Fruit fly (Drosophila melanogaster) whole organism, embryonic: Measurements from ENCODE around the gene Tango9.
A peak's percentile ranks its signal among the peaks of the same experiment; 100 is the strongest.

Experiments used
- Abd-B ChIP-seq: fragments of 200-800 bp; sonication (Bioruptor generic); optimal IDR thresholded peaks from 2 replicates; lab custom pipeline; 2018; ENCODE audit warnings: missing biosample characterization, mild to moderate bottlenecking, missing genetic modification characterization, moderate library complexity
- B-H2 ChIP-seq: fragments of 200-800 bp; sonication (Bioruptor generic); optimal IDR thresholded peaks from 2 replicates; lab custom pipeline; 2018; ENCODE audit warnings: missing biosample characterization, mild to moderate bottlenecking, missing genetic modification characterization
- CG10267 ChIP-seq: fragments of 200-800 bp; sonication (Bioruptor generic); optimal IDR thresholded peaks from 2 replicates; lab custom pipeline; 2018; ENCODE audit warnings: missing biosample characterization, mild to moderate bottlenecking, missing genetic modification characterization, moderate library complexity
- CG10565 ChIP-seq: fragments of 200-800 bp; sonication (Bioruptor generic); optimal IDR thresholded peaks from 3 replicates; lab custom pipeline; 2016; ENCODE audit warnings: missing biosample characterization, mild to moderate bottlenecking, missing genetic modification characterization
- CG10654 ChIP-seq: fragments of 200-800 bp; sonication (Bioruptor generic); optimal IDR thresholded peaks from 2 replicates; lab custom pipeline; 2016; ENCODE audit warnings: missing biosample characterization, missing genetic modification characterization
- CG11504 ChIP-seq: fragments of 200-800 bp; sonication (Bioruptor generic); optimal IDR thresholded peaks from 3 replicates; lab custom pipeline; 2019; ENCODE audit warnings: missing biosample characterization, mild to moderate bottlenecking, missing genetic modification characterization, moderate library complexity
- CG17802 ChIP-seq: fragments of 200-800 bp; sonication (Bioruptor generic); optimal IDR thresholded peaks from 2 replicates; lab custom pipeline; 2018; ENCODE audit warnings: missing biosample characterization, mild to moderate bottlenecking, missing genetic modification characterization, moderate library complexity
- CG18262 ChIP-seq: fragments of 200-800 bp; optimal IDR thresholded peaks from 3 replicates; lab custom pipeline; 2019; ENCODE audit warnings: missing biosample characterization, mild to moderate bottlenecking, missing genetic modification characterization, moderate library complexity
- CG2202 ChIP-seq: fragments of 200-800 bp; sonication (Bioruptor generic); optimal IDR thresholded peaks from 2 replicates; lab custom pipeline; 2018; ENCODE audit warnings: missing biosample characterization, mild to moderate bottlenecking, missing genetic modification characterization
- CG2712 ChIP-seq: fragments of 200-800 bp; optimal IDR thresholded peaks from 3 replicates; lab custom pipeline; 2019; ENCODE audit warnings: missing biosample characterization, mild to moderate bottlenecking, missing genetic modification characterization, moderate library complexity
- CG31441 ChIP-seq: fragments of 200-800 bp; sonication (Bioruptor generic); IDR thresholded peaks from 2 replicates; pipeline ENCODE4 v1.3.6; 2022; ENCODE audit warnings: missing biosample characterization, missing genetic modification characterization
- CG3163 ChIP-seq: fragments of 200-800 bp; sonication (Bioruptor generic); optimal IDR thresholded peaks from 3 replicates; lab custom pipeline; 2016; ENCODE audit warnings: missing biosample characterization, missing genetic modification characterization
- CG5180 ChIP-seq: fragments of 200-800 bp; sonication (Bioruptor generic); optimal IDR thresholded peaks from 3 replicates; lab custom pipeline; 2017; ENCODE audit warnings: missing biosample characterization, missing genetic modification characterization, mild to moderate bottlenecking, moderate library complexity, missing genetic modification reagents
- CG6654 ChIP-seq: fragments of 200-800 bp; sonication (Bioruptor generic); optimal IDR thresholded peaks from 2 replicates; lab custom pipeline; 2017; ENCODE audit warnings: missing biosample characterization, mild to moderate bottlenecking, missing genetic modification characterization
- CG8765 ChIP-seq: fragments of 200-800 bp; sonication (Bioruptor generic); IDR thresholded peaks from 2 replicates; pipeline ENCODE4 v1.3.6; 2022; ENCODE audit warnings: missing biosample characterization, missing genetic modification characterization
- D19B ChIP-seq: fragments of 200-800 bp; sonication (Bioruptor generic); optimal IDR thresholded peaks from 2 replicates; lab custom pipeline; 2017; ENCODE audit warnings: missing biosample characterization, mild to moderate bottlenecking, missing genetic modification characterization
- Dip2 ChIP-seq: fragments of 200-800 bp; sonication (Bioruptor generic); IDR thresholded peaks from 2 replicates; pipeline ENCODE4 v1.3.6; 2022; ENCODE audit warnings: missing biosample characterization, missing genetic modification characterization
- Doc2 ChIP-seq: fragments of 200-800 bp; sonication (Bioruptor generic); IDR thresholded peaks from 2 replicates; pipeline ENCODE4 v1.3.6; 2022; ENCODE audit warnings: missing biosample characterization, missing genetic modification characterization
- Drgx ChIP-seq: fragments of 200-800 bp; sonication (Bioruptor generic); IDR thresholded peaks from 2 replicates; pipeline ENCODE4 v1.3.6; 2022; ENCODE audit warnings: missing biosample characterization, missing genetic modification characterization
- Hr39 ChIP-seq: fragments of >200 bp; optimal IDR thresholded peaks from 2 replicates; lab custom pipeline; 2017
- Jarid2 ChIP-seq: fragments of 200-800 bp; sonication (Bioruptor generic); optimal IDR thresholded peaks from 3 replicates; lab custom pipeline; 2017; ENCODE audit warnings: mild to moderate bottlenecking, missing biosample characterization, missing genetic modification reagents, missing genetic modification characterization
- NFAT ChIP-seq: fragments of 200-800 bp; sonication (Bioruptor generic); IDR thresholded peaks from 2 replicates; pipeline ENCODE4 v1.3.6; 2022; ENCODE audit warnings: missing biosample characterization, missing genetic modification characterization
- Oli ChIP-seq: fragments of 200-800 bp; sonication (Bioruptor generic); optimal IDR thresholded peaks from 2 replicates; lab custom pipeline; 2018; ENCODE audit warnings: missing biosample characterization, mild to moderate bottlenecking, missing genetic modification characterization, moderate library complexity
- Optix ChIP-seq: fragments of 200-800 bp; sonication (Bioruptor generic); IDR thresholded peaks from 3 replicates; pipeline ENCODE4 v1.3.6; 2022; ENCODE audit warnings: missing biosample characterization, missing genetic modification characterization
- Rfx ChIP-seq: fragments of 200-800 bp; sonication (Bioruptor generic); IDR thresholded peaks from 2 replicates; pipeline ENCODE4 v1.3.6; 2022; ENCODE audit warnings: missing biosample characterization, missing genetic modification characterization
- Sox102F ChIP-seq: fragments of 200-800 bp; sonication (Bioruptor generic); optimal IDR thresholded peaks from 2 replicates; lab custom pipeline; 2018; ENCODE audit warnings: missing biosample characterization, mild to moderate bottlenecking, missing genetic modification characterization, moderate library complexity
- Xrp1 ChIP-seq: fragments of 200-800 bp; sonication (Bioruptor generic); IDR thresholded peaks from 2 replicates; pipeline ENCODE4 v1.3.6; 2022; ENCODE audit warnings: missing biosample characterization, missing genetic modification characterization
- ac ChIP-seq: fragments of 200-800 bp; sonication (Bioruptor generic); optimal IDR thresholded peaks from 3 replicates; lab custom pipeline; 2017; ENCODE audit warnings: missing biosample characterization, mild to moderate bottlenecking, missing genetic modification characterization
- ash1 ChIP-seq: fragments of 200-800 bp; sonication (Bioruptor generic); optimal IDR thresholded peaks from 2 replicates; lab custom pipeline; 2018; ENCODE audit warnings: missing biosample characterization, mild to moderate bottlenecking, missing genetic modification characterization
- br ChIP-seq: fragments of >200 bp; optimal IDR thresholded peaks from 2 replicates; lab custom pipeline; 2017
- bsh ChIP-seq, 2 experiments: fragments of 200-800 bp; sonication (Bioruptor generic); optimal IDR thresholded peaks; 2 replicates each; lab custom pipeline; 2017 to 2018; ENCODE audit warnings: mild to moderate bottlenecking in 2 of 2, missing biosample characterization in 2 of 2, missing genetic modification characterization in 2 of 2, moderate library complexity in 1 of 2
- danr ChIP-seq: fragments of 200-800 bp; sonication (Bioruptor generic); IDR thresholded peaks from 2 replicates; pipeline ENCODE4 v1.3.6; 2022; ENCODE audit warnings: missing biosample characterization, missing genetic modification characterization
- dmrt11E ChIP-seq: fragments of 200-800 bp; sonication (Bioruptor generic); optimal IDR thresholded peaks from 3 replicates; lab custom pipeline; 2018; ENCODE audit warnings: missing biosample characterization, mild to moderate bottlenecking, missing genetic modification characterization, moderate library complexity
- exex ChIP-seq: fragments of 200-800 bp; sonication (Bioruptor generic); optimal IDR thresholded peaks from 4 replicates; lab custom pipeline; 2018; ENCODE audit warnings: missing biosample characterization, mild to moderate bottlenecking, missing genetic modification characterization, moderate library complexity
- gem ChIP-seq: fragments of 200-800 bp; sonication (Bioruptor generic); optimal IDR thresholded peaks from 2 replicates; lab custom pipeline; 2019; ENCODE audit warnings: missing biosample characterization, mild to moderate bottlenecking, missing genetic modification characterization, moderate library complexity
- kah ChIP-seq: fragments of 200-800 bp; sonication (Bioruptor generic); optimal IDR thresholded peaks from 2 replicates; lab custom pipeline; 2018; ENCODE audit warnings: missing biosample characterization, mild to moderate bottlenecking, missing genetic modification characterization
- ken ChIP-seq: fragments of 200-800 bp; sonication (Bioruptor generic); IDR thresholded peaks from 3 replicates; pipeline ENCODE4 v1.3.6; 2022; ENCODE audit warnings: missing biosample characterization, missing genetic modification characterization
- kni ChIP-seq: fragments of 200-800 bp; sonication (Bioruptor generic); optimal IDR thresholded peaks from 3 replicates; lab custom pipeline; 2017; ENCODE audit warnings: mild to moderate bottlenecking, missing biosample characterization, missing genetic modification reagents, missing genetic modification characterization
- lmd ChIP-seq: fragments of 200-800 bp; sonication (Bioruptor generic); IDR thresholded peaks from 2 replicates; pipeline ENCODE4 v1.3.6; 2022; ENCODE audit warnings: missing biosample characterization, missing genetic modification characterization
- nmo ChIP-seq: fragments of 200-800 bp; sonication (Bioruptor generic); optimal IDR thresholded peaks from 2 replicates; lab custom pipeline; 2018; ENCODE audit warnings: missing biosample characterization, mild to moderate bottlenecking, missing genetic modification characterization, moderate library complexity
- nom ChIP-seq: fragments of 200-800 bp; sonication (Bioruptor generic); optimal IDR thresholded peaks from 2 replicates; lab custom pipeline; 2017; ENCODE audit warnings: missing biosample characterization, missing genetic modification characterization, mild to moderate bottlenecking, moderate library complexity, missing genetic modification reagents
- ranshi ChIP-seq: fragments of 200-800 bp; sonication (Bioruptor generic); IDR thresholded peaks from 2 replicates; pipeline ENCODE4 v1.3.6; 2022; ENCODE audit warnings: missing biosample characterization, missing genetic modification characterization
- row ChIP-seq: fragments of 200-800 bp; sonication (Bioruptor generic); IDR thresholded peaks from 3 replicates; pipeline ENCODE4 v1.3.6; 2022; ENCODE audit warnings: missing biosample characterization, missing genetic modification characterization
- schlank ChIP-seq: fragments of 200-800 bp; sonication (Bioruptor generic); optimal IDR thresholded peaks from 2 replicates; lab custom pipeline; 2018; ENCODE audit warnings: missing biosample characterization, mild to moderate bottlenecking, missing genetic modification characterization
- sr ChIP-seq: fragments of 200-800 bp; sonication (Bioruptor generic); IDR thresholded peaks from 3 replicates; pipeline ENCODE4 v1.3.6; 2022; ENCODE audit warnings: missing biosample characterization, missing genetic modification characterization
- stwl ChIP-seq: fragments of 200-800 bp; sonication (Bioruptor generic); optimal IDR thresholded peaks from 3 replicates; lab custom pipeline; 2018; ENCODE audit warnings: missing biosample characterization, mild to moderate bottlenecking, missing genetic modification characterization, moderate library complexity
- trh ChIP-seq: fragments of 200-800 bp; sonication (Bioruptor generic); optimal IDR thresholded peaks from 2 replicates; lab custom pipeline; 2016; ENCODE audit warnings: missing biosample characterization, missing genetic modification characterization
- z ChIP-seq: fragments of 200-800 bp; sonication (Bioruptor generic); IDR thresholded peaks from 3 replicates; pipeline ENCODE4 v1.3.6; 2022; ENCODE audit warnings: missing biosample characterization, missing genetic modification characterization
- zf30C ChIP-seq: fragments of 200-800 bp; sonication (Bioruptor generic); optimal IDR thresholded peaks from 3 replicates; lab custom pipeline; 2018; ENCODE audit warnings: missing biosample characterization, mild to moderate bottlenecking, missing genetic modification characterization

Gene Tango9

dm6 chr3R:11979879-11980571 lies 5.3 kb upstream of the Tango9 start, which contains the start of gene CG18547 (continued):
- TF ChIP-seq Dip2 (GFP tag; lab: Robert Waterston, UW) = no peak
- TF ChIP-seq NFAT (GFP tag; lab: Robert Waterston, UW) = no peak
- TF ChIP-seq z (GFP tag; lab: Robert Waterston, UW) = 0 out of 3 replicates have a peak, but pooled peaks have one; percentile 36
- TF ChIP-seq CG10565 = no peak
- no peak for TF ChIP-seq CG5180
- no peak for TF ChIP-seq Rfx (GFP tag; lab: Robert Waterston, UW)
- TF ChIP-seq zf30C (GFP tag; lab: Kevin White, UChicago) = no peak
- no peak for TF ChIP-seq sr (GFP tag; lab: Robert Waterston, UW)
- TF ChIP-seq CG2202 = no peak
- TF ChIP-seq stwl (tag; lab: Kevin White, UChicago) = no peak
- no peak for TF ChIP-seq kni (GFP tag; lab: Kevin White, UChicago)
- peak; percentile 92 for TF ChIP-seq CG3163
- TF ChIP-seq Doc2 (GFP tag; lab: Robert Waterston, UW) = no peak
- no peak for TF ChIP-seq lmd
- TF ChIP-seq ken (GFP tag; lab: Robert Waterston, UW) = no peak
- TF ChIP-seq CG6654 = no peak
- TF ChIP-seq schlank (tag; lab: Kevin White, UChicago) = no peak
- TF ChIP-seq ash1 (GFP tag; lab: Kevin White, UChicago) = no peak
- no peak for TF ChIP-seq trh (GFP tag; lab: Kevin White, UChicago)
- no peak for TF ChIP-seq Abd-B (GFP tag; lab: Kevin White, UChicago)
- TF ChIP-seq ac (GFP tag; lab: Kevin White, UChicago) = no peak
- TF ChIP-seq CG17802 = no peak
- TF ChIP-seq B-H2 (GFP tag; lab: Kevin White, UChicago) = no peak
- no peak for TF ChIP-seq danr (GFP tag; lab: Robert Waterston, UW)
- TF ChIP-seq kah (GFP tag; lab: Kevin White, UChicago) = no peak
- peak; percentile 37 for TF ChIP-seq nom (GFP tag; lab: Kevin White, UChicago)
- peak; percentile 29; the same call in 1 of the 2 replicates for TF ChIP-seq Xrp1 (GFP tag; lab: Robert Waterston, UW)
- peak; percentile 34 for TF ChIP-seq exex (tag; lab: Kevin White, UChicago)
- TF ChIP-seq br = no peak
- no peak for TF ChIP-seq Hr39 (lab: Kevin White, UChicago)
- no peak for TF ChIP-seq Optix (GFP tag; lab: Robert Waterston, UW)
- TF ChIP-seq Oli (tag; lab: Kevin White, UChicago) = no peak
- no peak for TF ChIP-seq CG10654 (GFP tag; lab: Kevin White, UChicago)
- peak; percentile 66 for TF ChIP-seq Jarid2 (GFP tag; lab: Kevin White, UChicago)
- TF ChIP-seq, all 482 proteins: peak for 16

dm6 chr3R:11978278-11978677 lies 3.6 kb upstream of the Tango9 start:
- TF ChIP-seq CG8765 (GFP tag; lab: Robert Waterston, UW) (no peak), exex (tag; lab: Kevin White, UChicago) (peak; percentile 68)

- TF ChIP-seq CG11504 (tag; lab: Kevin White, UChicago) (peak; percentile 18), CG2712 (tag; lab: Kevin White, UChicago) (peak; percentile 38), CG31441 (0 out of 2 replicates have a peak, but pooled peaks have one; percentile 47), CG10267 (tag; lab: Kevin White, UChicago) (peak; percentile 1), D19B (GFP tag; lab: Kevin White, UChicago) (peak; percentile 58), dmrt11E (tag; lab: Kevin White, UChicago) (peak; percentile 21), Sox102F (GFP tag; lab: Kevin White, UChicago) (peak; percentile 29), CG18262 (tag; lab: Kevin White, UChicago) (peak; percentile 34), Drgx (GFP tag; lab: Robert Waterston, UW) (peak; percentile 18; the same call in 1 of the 2 replicates), ranshi (no peak), row (GFP tag; lab: Robert Waterston, UW) (peak; percentile 26; the same call in 1 of the 3 replicates), nmo (GFP tag; lab: Kevin White, UChicago) (peak; percentile 1), bsh (GFP tag; optimal IDR thresholded peaks at IDR 0.05; lab: Kevin White, UChicago) (no peak), gem (tag; lab: Kevin White, UChicago) (peak; percentile 48)
Measured at dm6 chr3R:11977336-11977678, 2.6 kb upstream of the Tango9 start.
